Worm (Caenorhabditis elegans) whole organism, L2 larva: Measurements from ENCODE around the gene F13H8.3.

ENCODE experiments used
- C34F6.9 ChIP-seq: fragments of 150-350 bp; optimal IDR thresholded peaks from 2 replicates; lab custom pipeline; 2014; ENCODE audit warnings: missing biosample characterization, missing genetic modification characterization
- F13H6.1 ChIP-seq: sonication (generic microtip); optimal IDR thresholded peaks from 2 replicates; lab custom pipeline; 2016; ENCODE audit warnings: missing genetic modification characterization, missing compliant biosample characterization
- R02D3.7 ChIP-seq: fragments of 150-350 bp; optimal IDR thresholded peaks from 2 replicates; lab custom pipeline; 2014; ENCODE audit warnings: missing biosample characterization, missing genetic modification characterization
- Y55F3AM.14 ChIP-seq: fragments of 200-800 bp; sonication (Bioruptor generic); optimal IDR thresholded peaks from 2 replicates; lab custom pipeline; 2018; ENCODE audit warnings: mild to moderate bottlenecking, missing genetic modification characterization, missing compliant biosample characterization
- ZK546.5 ChIP-seq: sonication (generic microtip); optimal IDR thresholded peaks from 2 replicates; lab custom pipeline; 2017; ENCODE audit warnings: missing biosample characterization, missing genetic modification characterization
- alr-1 ChIP-seq: fragments of 150-350 bp; optimal IDR thresholded peaks from 2 replicates; lab custom pipeline; 2014; ENCODE audit warnings: missing biosample characterization, missing genetic modification characterization
- aly-2 ChIP-seq: fragments of 150-350 bp; optimal IDR thresholded peaks from 2 replicates; lab custom pipeline; 2014; ENCODE audit warnings: missing biosample characterization, missing genetic modification characterization
- ama-1 ChIP-seq: fragments of 150-350 bp; optimal IDR thresholded peaks from 2 replicates; lab custom pipeline; 2018; ENCODE audit warnings: inconsistent platforms
- blmp-1 ChIP-seq: sonication (generic microtip); optimal IDR thresholded peaks from 2 replicates; lab custom pipeline; 2017; ENCODE audit warnings: missing genetic modification characterization, mild to moderate bottlenecking, missing compliant biosample characterization, antibody characterized with exemption, moderate library complexity; ENCODE audit not compliant: insufficient read depth
- ceh-16 ChIP-seq: fragments of 150-350 bp; optimal IDR thresholded peaks from 2 replicates; lab custom pipeline; 2014; ENCODE audit warnings: missing biosample characterization, missing genetic modification characterization
- ceh-82 ChIP-seq: fragments of 150-350 bp; optimal IDR thresholded peaks from 2 replicates; lab custom pipeline; 2014; ENCODE audit warnings: missing biosample characterization, missing genetic modification characterization
- crh-2 ChIP-seq: sonication (generic microtip); optimal IDR thresholded peaks from 2 replicates; lab custom pipeline; 2017; ENCODE audit warnings: missing biosample characterization, missing genetic modification characterization
- dmd-4 ChIP-seq: sonication (generic microtip); optimal IDR thresholded peaks from 2 replicates; lab custom pipeline; 2017; ENCODE audit warnings: missing biosample characterization, missing genetic modification characterization
- egl-27 ChIP-seq: sonication (generic microtip); optimal IDR thresholded peaks from 3 replicates; lab custom pipeline; 2017; ENCODE audit warnings: missing biosample characterization, missing genetic modification reagents, missing genetic modification characterization
- elt-1 ChIP-seq: fragments of 150-350 bp; optimal IDR thresholded peaks from 2 replicates; lab custom pipeline; 2014; ENCODE audit warnings: missing biosample characterization, missing genetic modification characterization
- elt-3 ChIP-seq: sonication (generic microtip); optimal IDR thresholded peaks from 2 replicates; lab custom pipeline; 2017; ENCODE audit warnings: missing biosample characterization, missing genetic modification characterization
- fos-1 ChIP-seq: fragments of 150-350 bp; optimal IDR thresholded peaks from 2 replicates; lab custom pipeline; 2014; ENCODE audit warnings: missing biosample characterization, missing genetic modification characterization
- gmeb-1 ChIP-seq: fragments of 150-350 bp; optimal IDR thresholded peaks from 2 replicates; lab custom pipeline; 2014; ENCODE audit warnings: missing biosample characterization, missing genetic modification characterization
- lin-11 ChIP-seq: fragments of 150-350 bp; sonication (generic microtip); optimal IDR thresholded peaks from 2 replicates; lab custom pipeline; 2014; ENCODE audit warnings: missing biosample characterization, missing genetic modification characterization, inconsistent platforms, mixed read lengths
- lin-13 ChIP-seq: fragments of 150-350 bp; optimal IDR thresholded peaks from 2 replicates; lab custom pipeline; 2014; ENCODE audit warnings: missing biosample characterization, missing genetic modification reagents, missing genetic modification characterization
- lin-39 ChIP-seq: fragments of 150-350 bp; optimal IDR thresholded peaks from 2 replicates; lab custom pipeline; 2014; ENCODE audit warnings: missing biosample characterization, missing genetic modification reagents, missing genetic modification characterization
- lsy-2 ChIP-seq, 2 experiments: fragments of 150-350 bp in 1 of 2; sonication (generic microtip) in 1 of 2; optimal IDR thresholded peaks; 2 replicates each; lab custom pipeline; 2014 to 2017; ENCODE audit warnings: missing biosample characterization in 2 of 2, missing genetic modification characterization in 2 of 2
- mab-5 ChIP-seq: fragments of 150-350 bp; optimal IDR thresholded peaks from 2 replicates; lab custom pipeline; 2014; ENCODE audit warnings: missing biosample characterization, missing genetic modification characterization
- mbf-1 ChIP-seq: sonication (generic microtip); optimal IDR thresholded peaks from 2 replicates; lab custom pipeline; 2017; ENCODE audit warnings: missing biosample characterization, missing genetic modification characterization
- mdl-1 ChIP-seq, 2 experiments: fragments of 150-350 bp in 1 of 2; sonication (generic microtip) in 1 of 2; optimal IDR thresholded peaks; 2 replicates each; lab custom pipeline; 2017; ENCODE audit warnings: missing biosample characterization in 2 of 2, missing genetic modification characterization in 2 of 2
- nhr-10 ChIP-seq: sonication (generic microtip); optimal IDR thresholded peaks from 2 replicates; lab custom pipeline; 2017; ENCODE audit warnings: missing biosample characterization, missing genetic modification characterization
- nhr-11 ChIP-seq: fragments of 150-350 bp; optimal IDR thresholded peaks from 2 replicates; lab custom pipeline; 2014; ENCODE audit warnings: missing biosample characterization, missing genetic modification characterization
- nhr-12 ChIP-seq: fragments of 150-350 bp; optimal IDR thresholded peaks from 2 replicates; lab custom pipeline; 2014; ENCODE audit warnings: missing biosample characterization, missing genetic modification characterization
- nhr-129 ChIP-seq: fragments of 150-350 bp; optimal IDR thresholded peaks from 2 replicates; lab custom pipeline; 2014; ENCODE audit warnings: missing biosample characterization, missing genetic modification characterization
- nhr-21 ChIP-seq: fragments of 150-350 bp; optimal IDR thresholded peaks from 2 replicates; lab custom pipeline; 2014; ENCODE audit warnings: missing biosample characterization, missing genetic modification characterization
- nhr-23 ChIP-seq: fragments of 150-350 bp; optimal IDR thresholded peaks from 2 replicates; lab custom pipeline; 2014; ENCODE audit warnings: missing biosample characterization, missing genetic modification reagents, missing genetic modification characterization
- nhr-237 ChIP-seq: fragments of 150-350 bp; optimal IDR thresholded peaks from 2 replicates; lab custom pipeline; 2014; ENCODE audit warnings: missing biosample characterization, missing genetic modification characterization
- nhr-25 ChIP-seq: fragments of 150-350 bp; sonication (generic microtip); optimal IDR thresholded peaks from 3 replicates; lab custom pipeline; 2014; ENCODE audit warnings: missing biosample characterization, missing genetic modification characterization
- nhr-6 ChIP-seq: fragments of 150-350 bp; optimal IDR thresholded peaks from 2 replicates; lab custom pipeline; 2014; ENCODE audit warnings: missing biosample characterization, missing genetic modification characterization
- nhr-77 ChIP-seq: fragments of 150-350 bp; optimal IDR thresholded peaks from 2 replicates; lab custom pipeline; 2014; ENCODE audit warnings: missing biosample characterization, missing genetic modification characterization
- peb-1 ChIP-seq: fragments of 150-350 bp; optimal IDR thresholded peaks from 2 replicates; lab custom pipeline; 2014; ENCODE audit warnings: missing biosample characterization, missing genetic modification characterization
- sem-4 ChIP-seq: fragments of 150-350 bp; optimal IDR thresholded peaks from 2 replicates; lab custom pipeline; 2014; ENCODE audit warnings: missing biosample characterization, missing genetic modification reagents, missing genetic modification characterization
- skn-1 ChIP-seq: sonication (generic microtip); optimal IDR thresholded peaks from 2 replicates; lab custom pipeline; 2017; ENCODE audit warnings: missing biosample characterization, missing genetic modification characterization
- sma-3 ChIP-seq: sonication (generic microtip); optimal IDR thresholded peaks from 2 replicates; lab custom pipeline; 2016; ENCODE audit warnings: missing genetic modification reagents, missing genetic modification characterization, missing compliant biosample characterization
- sma-9 ChIP-seq, 2 experiments: fragments of 150-350 bp in 1 of 2; sonication (generic microtip) in 1 of 2; optimal IDR thresholded peaks; 2 replicates each; lab custom pipeline; 2014 to 2016; ENCODE audit warnings: missing genetic modification characterization in 2 of 2, mild to moderate bottlenecking in 1 of 2, missing biosample characterization in 1 of 2, missing compliant biosample characterization in 1 of 2, missing genetic modification reagents in 1 of 2, moderate library complexity in 1 of 2
- snpc-4 ChIP-seq: fragments of 150-350 bp; optimal IDR thresholded peaks from 2 replicates; lab custom pipeline; 2014; ENCODE audit warnings: missing biosample characterization, missing genetic modification characterization
- unc-39 ChIP-seq: fragments of 150-350 bp; optimal IDR thresholded peaks from 2 replicates; lab custom pipeline; 2014; ENCODE audit warnings: missing biosample characterization, missing genetic modification characterization
- unc-55 ChIP-seq: fragments of 150-350 bp; sonication (generic microtip); optimal IDR thresholded peaks from 3 replicates; lab custom pipeline; 2014; ENCODE audit warnings: missing biosample characterization, missing genetic modification reagents, missing genetic modification characterization
- unc-62 ChIP-seq: fragments of 150-350 bp; optimal IDR thresholded peaks from 2 replicates; lab custom pipeline; 2014; ENCODE audit warnings: missing biosample characterization, missing genetic modification reagents, missing genetic modification characterization
- zag-1 ChIP-seq: fragments of 150-350 bp; optimal IDR thresholded peaks from 2 replicates; lab custom pipeline; 2014; ENCODE audit warnings: missing biosample characterization, missing genetic modification characterization
- ztf-1 ChIP-seq: fragments of 200-800 bp; sonication (Bioruptor generic); conservative IDR thresholded peaks from 2 replicates; pipeline ENCODE4 v1.3.6; 2022; ENCODE audit warnings: missing genetic modification characterization, missing compliant biosample characterization
- ztf-11 ChIP-seq: sonication (generic microtip); optimal IDR thresholded peaks from 2 replicates; lab custom pipeline; 2017; ENCODE audit warnings: missing biosample characterization, missing genetic modification characterization
- ztf-4 ChIP-seq: fragments of 150-350 bp; optimal IDR thresholded peaks from 2 replicates; lab custom pipeline; 2014; ENCODE audit warnings: missing biosample characterization, missing genetic modification characterization

The F13H8.3 gene

ce11 chrII:6267983-6268382 is 4.2 kb downstream of the F13H8.3 start, which contains the start of gene F13H8.8:
Gene F13H8.8, minus strand, starts transcription at chrII:6268083.
- no peak for TF ChIP-seq snpc-4
- no peak for TF ChIP-seq nhr-6 (tag; lab: Kevin White, UChicago)
- no peak for TF ChIP-seq ZK546.5
- no peak for TF ChIP-seq sma-9 (GFP tag; optimal IDR thresholded peaks at IDR 0.05; lab: Kevin White, UChicago)
- no peak for TF ChIP-seq sma-9 (tag; optimal IDR thresholded peaks at IDR 0.05; lab: Kevin White, UChicago)
- no peak for TF ChIP-seq nhr-12 (tag; lab: Kevin White, UChicago)
- no peak for TF ChIP-seq unc-62
- no peak for TF ChIP-seq ama-1
- no peak for TF ChIP-seq nhr-23 (tag; lab: Kevin White, UChicago)

DNA sequence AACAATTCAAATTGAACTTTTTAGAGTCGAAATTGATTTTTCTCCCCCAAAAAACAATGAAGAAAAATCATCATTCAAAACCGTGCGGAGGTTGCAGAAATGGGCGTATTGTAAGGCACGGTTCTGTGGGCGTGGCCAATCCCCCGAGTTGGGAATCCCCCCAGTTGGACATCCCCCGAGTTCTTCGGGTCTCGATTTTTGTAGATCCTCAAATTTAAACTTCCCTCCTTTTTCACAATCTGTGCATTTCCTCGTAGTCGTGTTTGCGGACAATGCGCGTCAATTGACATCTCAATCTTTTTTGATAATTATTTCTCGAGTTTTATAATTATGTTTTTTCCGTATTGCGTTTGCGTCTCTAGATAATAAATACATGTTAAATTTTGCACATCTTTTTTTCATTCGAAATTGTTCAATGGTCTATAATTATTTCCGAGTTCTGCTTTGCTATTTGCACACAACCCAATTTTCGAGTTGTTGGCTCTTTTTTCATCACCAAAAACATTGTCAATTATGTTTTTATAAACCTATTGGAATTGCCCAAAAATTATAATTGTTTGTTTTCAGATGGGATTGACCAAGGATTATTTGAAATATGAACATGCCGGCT is 6.1 kb downstream of the F13H8.3 start, which contains the start of gene F13H8.2:
Gene F13H8.2, plus strand, starts transcription at position 560 of the 610 bp plus-strand sequence.
- peak; percentile 47 for TF ChIP-seq nhr-21
- TF ChIP-seq nhr-77 (tag; lab: Kevin White, UChicago), result no peak
- no peak for TF ChIP-seq elt-1 (tag; lab: Kevin White, UChicago)
- peak; percentile 70 for TF ChIP-seq nhr-129 (tag; lab: Kevin White, UChicago)
- peak; percentile 66 to 90 for TF ChIP-seq lsy-2 (tag; optimal IDR thresholded peaks at IDR 0.05; lab: Kevin White, UChicago)
- TF ChIP-seq nhr-237, result no peak
- peak; percentile 36 for TF ChIP-seq snpc-4
- TF ChIP-seq nhr-25 (tag; lab: Kevin White, UChicago), result no peak
- TF ChIP-seq skn-1, result peak; percentile 33
- TF ChIP-seq Y55F3AM.14 (GFP tag; lab: Kevin White, UChicago), result no peak
- TF ChIP-seq aly-2 (tag; lab: Kevin White, UChicago), result no peak
- peak; percentile 12 for TF ChIP-seq zag-1 (tag; lab: Kevin White, UChicago)
- peak; percentile 79 for TF ChIP-seq C34F6.9 (tag; lab: Kevin White, UChicago)
- peak; percentile 59 for TF ChIP-seq lin-13 (GFP tag; lab: Kevin White, UChicago)
- TF ChIP-seq mab-5 (tag; lab: Kevin White, UChicago), result peak; percentile 71
- TF ChIP-seq blmp-1 (tag; lab: Kevin White, UChicago), result peak; percentile 5
- peak; percentile 2 for TF ChIP-seq egl-27 (tag; lab: Kevin White, UChicago)
- peak; percentile 20 for TF ChIP-seq lin-11
- no peak for TF ChIP-seq R02D3.7
- no peak for TF ChIP-seq nhr-23 (tag; lab: Kevin White, UChicago)
- no peak for TF ChIP-seq ama-1
- peak; percentile 83 for TF ChIP-seq sma-3 (GFP tag; lab: Kevin White, UChicago)
- TF ChIP-seq fos-1 (tag; lab: Kevin White, UChicago), result peak; percentile 42
- TF ChIP-seq crh-2 (tag; lab: Kevin White, UChicago), result peak; percentile 77
- TF ChIP-seq mdl-1 (tag; optimal IDR thresholded peaks at IDR 0.05; lab: Kevin White, UChicago), result no peak
- no peak for TF ChIP-seq ZK546.5
- no peak for TF ChIP-seq alr-1 (tag; lab: Kevin White, UChicago)
- no peak for TF ChIP-seq mbf-1 (tag; lab: Kevin White, UChicago)
- TF ChIP-seq sma-9 (GFP tag; optimal IDR thresholded peaks at IDR 0.05; lab: Kevin White, UChicago), result peak; percentile 87
- no peak for TF ChIP-seq sma-9 (tag; optimal IDR thresholded peaks at IDR 0.05; lab: Kevin White, UChicago)
- no peak for TF ChIP-seq elt-3 (tag; lab: Kevin White, UChicago)
- peak; percentile 78 for TF ChIP-seq unc-55 (GFP tag; lab: Kevin White, UChicago)
- TF ChIP-seq ztf-11 (tag; lab: Kevin White, UChicago), result no peak
- TF ChIP-seq dmd-4 (tag; lab: Kevin White, UChicago), result no peak
- TF ChIP-seq sem-4, result peak; percentile 52
- no peak for TF ChIP-seq lin-39 (tag; lab: Kevin White, UChicago)
- no peak for TF ChIP-seq ceh-82 (tag; lab: Kevin White, UChicago)
- TF ChIP-seq peb-1 (tag; lab: Kevin White, UChicago), result no peak
- TF ChIP-seq nhr-12 (tag; lab: Kevin White, UChicago), result no peak
- no peak for TF ChIP-seq ztf-1 (GFP tag; lab: Robert Waterston, UW)
- TF ChIP-seq unc-62, result no peak
- no peak for TF ChIP-seq nhr-6 (tag; lab: Kevin White, UChicago)
- TF ChIP-seq F13H6.1, result peak; percentile 82
- no peak for TF ChIP-seq nhr-11 (tag; lab: Kevin White, UChicago)
- no peak for TF ChIP-seq nhr-10 (tag; lab: Kevin White, UChicago)
- TF ChIP-seq gmeb-1 (tag; lab: Kevin White, UChicago), result peak; percentile 96
- TF ChIP-seq unc-39, result no peak
- TF ChIP-seq ztf-4 (tag; lab: Kevin White, UChicago), result no peak
- no peak for TF ChIP-seq ceh-16 (tag; lab: Kevin White, UChicago)
- TF ChIP-seq, all 48 proteins: peak for 20
